Fruit fly (Drosophila melanogaster) whole organism: ENCODE data around the gene CG1077.

Experiments used
- CG8478 ChIP-seq: fragments of >200 bp; optimal IDR thresholded peaks from 2 replicates; lab custom pipeline; 2018; ENCODE audit warnings: inconsistent platforms
- Dll ChIP-seq: fragments of >200 bp; optimal IDR thresholded peaks from 2 replicates; lab custom pipeline; 2017
- pan ChIP-seq: fragments of >200 bp; optimal IDR thresholded peaks from 2 replicates; lab custom pipeline; 2017
- psq ChIP-seq: fragments of >200 bp; optimal IDR thresholded peaks from 2 replicates; lab custom pipeline; 2017

dm6 chr3R:6187015-6187414, 19.7 kb downstream of the CG1077 start, which contains the start of gene NPFR:
- no peak for TF ChIP-seq psq (lab: Kevin White, UChicago)
- TF ChIP-seq CG8478 (lab: Kevin White, UChicago), result no peak
- no peak for TF ChIP-seq Dll
- no peak for TF ChIP-seq pan
